Fruit fly (Drosophila melanogaster) whole organism, embryonic: Measurements from ENCODE around the gene CG10750.

Experiments used
- ATbp ChIP-seq: fragments of 200-800 bp; sonication (Bioruptor generic); optimal IDR thresholded peaks from 2 replicates; lab custom pipeline; 2017; ENCODE audit warnings: missing biosample characterization, mild to moderate bottlenecking, missing genetic modification characterization, missing genetic modification reagents
- Awh ChIP-seq: fragments of 200-800 bp; sonication (Bioruptor generic); IDR thresholded peaks from 2 replicates; pipeline ENCODE4, ENCODE4 v1.3.6; 2022; ENCODE audit warnings: missing biosample characterization, missing genetic modification characterization
- Bteb2 ChIP-seq: fragments of 200-800 bp; sonication (Bioruptor generic); optimal IDR thresholded peaks from 2 replicates; lab custom pipeline; 2016; ENCODE audit warnings: missing biosample characterization, missing genetic modification characterization
- CG10543 ChIP-seq: fragments of 200-800 bp; sonication (Bioruptor generic); optimal IDR thresholded peaks from 3 replicates; lab custom pipeline; 2017; ENCODE audit warnings: missing biosample characterization, mild to moderate bottlenecking, missing genetic modification characterization, moderate library complexity
- CG12155 ChIP-seq: fragments of 200-800 bp; sonication (Bioruptor generic); optimal IDR thresholded peaks from 3 replicates; lab custom pipeline; 2016; ENCODE audit warnings: missing biosample characterization, missing genetic modification characterization
- CG12391 ChIP-seq: fragments of 200-800 bp; sonication (Bioruptor generic); optimal IDR thresholded peaks from 3 replicates; lab custom pipeline; 2018; ENCODE audit warnings: missing biosample characterization, mild to moderate bottlenecking, missing genetic modification characterization, moderate library complexity
- CG13894 ChIP-seq: fragments of 200-800 bp; sonication (Bioruptor generic); optimal IDR thresholded peaks from 3 replicates; lab custom pipeline; 2018; ENCODE audit warnings: missing biosample characterization, mild to moderate bottlenecking, missing genetic modification characterization, moderate library complexity
- CG14441 ChIP-seq: fragments of 200-800 bp; sonication (Bioruptor generic); IDR thresholded peaks from 2 replicates; pipeline ENCODE4 v1.3.6; 2022; ENCODE audit warnings: missing biosample characterization, missing genetic modification characterization
- CG15601 ChIP-seq: fragments of 200-800 bp; sonication (Bioruptor generic); optimal IDR thresholded peaks from 3 replicates; lab custom pipeline; 2019; ENCODE audit warnings: missing biosample characterization, mild to moderate bottlenecking, missing genetic modification characterization, moderate library complexity
- CG18476 ChIP-seq: fragments of 200-800 bp; sonication (Bioruptor generic); optimal IDR thresholded peaks from 2 replicates; lab custom pipeline; 2016; ENCODE audit warnings: missing biosample characterization, mild to moderate bottlenecking, missing genetic modification characterization
- CG4617 ChIP-seq: fragments of 200-800 bp; sonication (Bioruptor generic); optimal IDR thresholded peaks from 3 replicates; lab custom pipeline; 2016; ENCODE audit warnings: missing biosample characterization, missing genetic modification characterization, borderline replicate concordance
- CG4730 ChIP-seq: fragments of 200-800 bp; sonication (Bioruptor generic); IDR thresholded peaks from 2 replicates; pipeline ENCODE4 v1.3.6; 2022; ENCODE audit warnings: missing biosample characterization, missing genetic modification characterization
- CG5180 ChIP-seq: fragments of 200-800 bp; sonication (Bioruptor generic); optimal IDR thresholded peaks from 3 replicates; lab custom pipeline; 2017; ENCODE audit warnings: missing biosample characterization, missing genetic modification characterization, mild to moderate bottlenecking, moderate library complexity, missing genetic modification reagents
- CG7786 ChIP-seq: fragments of 200-800 bp; sonication (Bioruptor generic); optimal IDR thresholded peaks from 2 replicates; lab custom pipeline; 2016; ENCODE audit warnings: missing biosample characterization, missing genetic modification characterization
- CG9797 ChIP-seq: fragments of 200-800 bp; sonication (Bioruptor generic); optimal IDR thresholded peaks from 3 replicates; lab custom pipeline; 2018; ENCODE audit warnings: missing biosample characterization, mild to moderate bottlenecking, missing genetic modification characterization
- E2f2 ChIP-seq: fragments of 200-800 bp; sonication (Bioruptor generic); IDR thresholded peaks from 2 replicates; pipeline ENCODE4 v1.3.6; 2022; ENCODE audit warnings: missing biosample characterization, missing genetic modification characterization
- Eip74EF ChIP-seq, 2 experiments: fragments of 200-800 bp in 1 of 2; fragments of >200 bp in 1 of 2; sonication (Bioruptor generic) in 1 of 2; optimal IDR thresholded peaks; 2 replicates each; lab custom pipeline; 2017 to 2019; ENCODE audit warnings: missing biosample characterization in 2 of 2, missing genetic modification characterization in 2 of 2, mild to moderate bottlenecking in 1 of 2, moderate library complexity in 1 of 2
- Fer1 ChIP-seq: fragments of 200-800 bp; sonication (Bioruptor generic); optimal IDR thresholded peaks from 2 replicates; lab custom pipeline; 2017; ENCODE audit warnings: missing biosample characterization, mild to moderate bottlenecking, missing genetic modification characterization
- Hr51 ChIP-seq, 2 experiments: fragments of 200-800 bp; sonication (Bioruptor generic); optimal IDR thresholded peaks; 2 replicates in 1 of 2; 3 replicates in 1 of 2; lab custom pipeline; 2016 to 2018; ENCODE audit warnings: missing biosample characterization in 2 of 2, missing genetic modification characterization in 2 of 2, mild to moderate bottlenecking in 1 of 2, moderate library complexity in 1 of 2
- MBD-R2 ChIP-seq: fragments of 200-800 bp; sonication (Bioruptor generic); IDR thresholded peaks from 2 replicates; pipeline ENCODE4 v1.3.6; 2022; ENCODE audit warnings: missing biosample characterization, missing genetic modification characterization
- Nf-YA ChIP-seq: fragments of 200-800 bp; sonication (Bioruptor generic); IDR thresholded peaks from 2 replicates; pipeline ENCODE4 v1.3.6; 2022; ENCODE audit warnings: missing biosample characterization, missing genetic modification characterization
- Nf-YB ChIP-seq: fragments of 200-800 bp; sonication (Bioruptor generic); optimal IDR thresholded peaks from 3 replicates; lab custom pipeline; 2019; ENCODE audit warnings: missing biosample characterization, mild to moderate bottlenecking, missing genetic modification characterization, moderate library complexity
- Opbp ChIP-seq: fragments of 200-800 bp; sonication (Bioruptor generic); IDR thresholded peaks from 3 replicates; pipeline ENCODE4 v1.3.6; 2022; ENCODE audit warnings: missing biosample characterization, missing genetic modification characterization; ENCODE audit not compliant: partially characterized antibody
- Side ChIP-seq: fragments of 200-800 bp; sonication (Bioruptor generic); optimal IDR thresholded peaks from 2 replicates; lab custom pipeline; 2016; ENCODE audit warnings: missing biosample characterization, missing genetic modification characterization
- Sin3A ChIP-seq: fragments of >200 bp; optimal IDR thresholded peaks from 2 replicates; lab custom pipeline; 2018
- Six4 ChIP-seq: fragments of 200-800 bp; sonication (Bioruptor generic); optimal IDR thresholded peaks from 2 replicates; lab custom pipeline; 2016; ENCODE audit warnings: missing biosample characterization, missing genetic modification characterization
- al ChIP-seq: fragments of 200-800 bp; sonication (Bioruptor generic); IDR thresholded peaks from 2 replicates; pipeline ENCODE4 v1.3.6; 2022; ENCODE audit warnings: missing biosample characterization, missing genetic modification characterization
- amos ChIP-seq: fragments of 200-800 bp; sonication (Bioruptor generic); IDR thresholded peaks from 2 replicates; pipeline ENCODE4 v1.3.6; 2022; ENCODE audit warnings: missing biosample characterization, missing genetic modification characterization; ENCODE audit not compliant: partially characterized antibody
- bigmax ChIP-seq: fragments of 200-800 bp; sonication (Bioruptor generic); optimal IDR thresholded peaks from 2 replicates; lab custom pipeline; 2018; ENCODE audit warnings: missing biosample characterization, mild to moderate bottlenecking, missing genetic modification characterization
- crp ChIP-seq, 2 experiments: fragments of 200-800 bp; sonication (Bioruptor generic); optimal IDR thresholded peaks; 2 replicates in 1 of 2; 3 replicates in 1 of 2; lab custom pipeline; 2017; ENCODE audit warnings: missing biosample characterization in 2 of 2, missing genetic modification characterization in 2 of 2, mild to moderate bottlenecking in 1 of 2, moderate library complexity in 1 of 2
- cwo ChIP-seq: fragments of 200-800 bp; sonication (Bioruptor generic); optimal IDR thresholded peaks from 3 replicates; lab custom pipeline; 2017; ENCODE audit warnings: missing biosample characterization, missing genetic modification characterization, mild to moderate bottlenecking, moderate library complexity, missing genetic modification reagents
- dan ChIP-seq: fragments of 200-800 bp; sonication (Bioruptor generic); IDR thresholded peaks from 2 replicates; pipeline ENCODE4 v1.3.6; 2022; ENCODE audit warnings: missing biosample characterization, missing genetic modification characterization
- dati ChIP-seq: fragments of 200-800 bp; sonication (Bioruptor generic); IDR thresholded peaks from 2 replicates; pipeline ENCODE4 v1.3.6; 2022; ENCODE audit warnings: missing biosample characterization, missing genetic modification characterization
- dimm ChIP-seq: fragments of 200-800 bp; sonication (Bioruptor generic); IDR thresholded peaks from 2 replicates; pipeline ENCODE4 v1.3.6; 2022; ENCODE audit warnings: missing biosample characterization, missing genetic modification characterization
- disco-r ChIP-seq: fragments of 200-800 bp; sonication (Bioruptor generic); optimal IDR thresholded peaks from 2 replicates; lab custom pipeline; 2016; ENCODE audit warnings: missing biosample characterization, missing genetic modification characterization
- hb ChIP-seq: fragments of 200-800 bp; sonication (Bioruptor generic); IDR thresholded peaks from 3 replicates; pipeline ENCODE4 v1.3.6; 2022; ENCODE audit warnings: missing biosample characterization, missing genetic modification characterization; ENCODE audit not compliant: partially characterized antibody
- hkb ChIP-seq, 2 experiments: fragments of 200-800 bp in 1 of 2; fragments of >200 bp in 1 of 2; sonication (Bioruptor generic) in 1 of 2; IDR thresholded peaks in 1 of 2; optimal IDR thresholded peaks in 1 of 2; 2 replicates each; pipeline versions ENCODE4 v1.3.6 to Lab custom; 2017 to 2022; ENCODE audit warnings: missing biosample characterization in 1 of 2, missing genetic modification characterization in 1 of 2
- kah ChIP-seq: fragments of 200-800 bp; sonication (Bioruptor generic); optimal IDR thresholded peaks from 2 replicates; lab custom pipeline; 2018; ENCODE audit warnings: missing biosample characterization, mild to moderate bottlenecking, missing genetic modification characterization
- lilli ChIP-seq: fragments of 200-800 bp; sonication (Bioruptor generic); optimal IDR thresholded peaks from 3 replicates; lab custom pipeline; 2016; ENCODE audit warnings: missing biosample characterization, missing genetic modification characterization
- lola ChIP-seq, 3 experiments: fragments of >200 bp in 2 of 3; fragments of 200-800 bp in 1 of 3; sonication (Bioruptor generic) in 1 of 3; optimal IDR thresholded peaks; 2 replicates each; lab custom pipeline; 2017 to 2019; ENCODE audit warnings: missing biosample characterization in 3 of 3, missing genetic modification characterization in 3 of 3, mild to moderate bottlenecking in 1 of 3, moderate library complexity in 1 of 3
- nerfin-1 ChIP-seq: fragments of 200-800 bp; sonication (Bioruptor generic); optimal IDR thresholded peaks from 3 replicates; lab custom pipeline; 2019; ENCODE audit warnings: missing biosample characterization, mild to moderate bottlenecking, missing genetic modification characterization, moderate library complexity
- nmo ChIP-seq: fragments of 200-800 bp; sonication (Bioruptor generic); optimal IDR thresholded peaks from 2 replicates; lab custom pipeline; 2018; ENCODE audit warnings: missing biosample characterization, mild to moderate bottlenecking, missing genetic modification characterization, moderate library complexity
- sc ChIP-seq, 3 experiments: fragments of >200 bp in 2 of 3; fragments of 200-800 bp in 1 of 3; sonication (Bioruptor generic) in 1 of 3; optimal IDR thresholded peaks; 2 replicates in 2 of 3; 3 replicates in 1 of 3; lab custom pipeline; 2017; ENCODE audit warnings: mild to moderate bottlenecking in 1 of 3, missing biosample characterization in 1 of 3, missing genetic modification characterization in 1 of 3, missing genetic modification reagents in 1 of 3
- sens ChIP-seq: fragments of 200-800 bp; sonication (Bioruptor generic); peaks from one replicate; lab custom pipeline; 2016; ENCODE audit warnings: missing biosample characterization, missing genetic modification characterization
- sna ChIP-seq: fragments of 200-800 bp; sonication (Bioruptor generic); IDR thresholded peaks from 2 replicates; pipeline ENCODE4 v1.3.6; 2022; ENCODE audit warnings: missing biosample characterization, missing genetic modification characterization; ENCODE audit not compliant: partially characterized antibody
- sob ChIP-seq: fragments of 200-800 bp; sonication (Bioruptor generic); IDR thresholded peaks from 2 replicates; pipeline ENCODE4 v1.3.6; 2022; ENCODE audit warnings: missing biosample characterization, missing genetic modification characterization
- sqz ChIP-seq: fragments of 200-800 bp; sonication (Bioruptor generic); optimal IDR thresholded peaks from 3 replicates; lab custom pipeline; 2018; ENCODE audit warnings: missing biosample characterization, mild to moderate bottlenecking, missing genetic modification characterization
- stc ChIP-seq: fragments of 200-800 bp; sonication (Bioruptor generic); IDR thresholded peaks from 2 replicates; pipeline ENCODE4 v1.3.6; 2022; ENCODE audit warnings: missing biosample characterization, missing genetic modification characterization
- wor ChIP-seq: fragments of 200-800 bp; sonication (Bioruptor generic); IDR thresholded peaks from 2 replicates; pipeline ENCODE4 v1.3.6; 2022; ENCODE audit warnings: missing biosample characterization, missing genetic modification characterization

The CG10750 gene

dm6 chr2L:19335052-19335451, 35.0 kb downstream of the CG10750 start (continued):
- peak; percentile 12 for TF ChIP-seq sqz (GFP tag; lab: Kevin White, UChicago)
- no peak for TF ChIP-seq dati (GFP tag; lab: Robert Waterston, UW)
- no peak for TF ChIP-seq Eip74EF (GFP tag; optimal IDR thresholded peaks at IDR 0.05; lab: Kevin White, UChicago)
- peak; percentile 21 for TF ChIP-seq CG10543 (GFP tag; lab: Kevin White, UChicago)
- TF ChIP-seq E2f2 (GFP tag; lab: Robert Waterston, UW): peak; percentile 38; the same call in 1 of the 2 replicates
- peak; percentile 14 for TF ChIP-seq CG18476 (GFP tag; lab: Kevin White, UChicago)
- no peak for TF ChIP-seq Sin3A (lab: Kevin White, UChicago)
- TF ChIP-seq Fer1 (GFP tag; lab: Kevin White, UChicago): peak; percentile 66
- TF ChIP-seq Nf-YB (GFP tag; lab: Kevin White, UChicago): peak; percentile 18
- peak in 1 of 3 experiments; percentile 72 for TF ChIP-seq lola (GFP tag; optimal IDR thresholded peaks at IDR 0.05; lab: Kevin White, UChicago)
- TF ChIP-seq nerfin-1 (tag; lab: Kevin White, UChicago): peak; percentile 33
- TF ChIP-seq cwo (GFP tag; lab: Kevin White, UChicago): peak; percentile 44
- TF ChIP-seq lilli (GFP tag; lab: Kevin White, UChicago): peak; percentile 52
- peak; percentile 54 for TF ChIP-seq Six4 (GFP tag; lab: Kevin White, UChicago)
- peak; percentile 29 for TF ChIP-seq Bteb2 (GFP tag; lab: Kevin White, UChicago)
- TF ChIP-seq dan (GFP tag; lab: Robert Waterston, UW): no peak
- no peak for TF ChIP-seq CG7786
- no peak for TF ChIP-seq hkb (optimal IDR thresholded peaks at IDR 0.05; lab: Kevin White, UChicago)
- TF ChIP-seq hkb (GFP tag; IDR thresholded peaks at IDR 0.05; lab: Robert Waterston, UW): peak; percentile 63
- peak; percentile 13 for TF ChIP-seq CG5180 (GFP tag; lab: Kevin White, UChicago)
- peak; percentile 21 to 58 for TF ChIP-seq Hr51 (GFP tag; optimal IDR thresholded peaks at IDR 0.05; lab: Kevin White, UChicago)
- TF ChIP-seq CG12155 (GFP tag; lab: Kevin White, UChicago): peak; percentile 42
- no peak for TF ChIP-seq dimm (GFP tag; lab: Robert Waterston, UW)
- TF ChIP-seq CG13894 (tag; lab: Kevin White, UChicago): no peak
- no peak for TF ChIP-seq hb (GFP tag; lab: Robert Waterston, UW)
- peak; percentile 32; the same call in 1 of the 2 replicates for TF ChIP-seq stc (GFP tag; lab: Robert Waterston, UW)
- TF ChIP-seq Opbp (GFP tag; lab: Robert Waterston, UW): no peak
- no peak for TF ChIP-seq CG9797 (GFP tag; lab: Kevin White, UChicago)
- TF ChIP-seq wor (GFP tag; lab: Robert Waterston, UW): no peak
- TF ChIP-seq CG15601: peak; percentile 30
- TF ChIP-seq nmo (GFP tag; lab: Kevin White, UChicago): peak; percentile 45
- TF ChIP-seq bigmax (GFP tag; lab: Kevin White, UChicago): no peak
- no peak for TF ChIP-seq sna (GFP tag; lab: Robert Waterston, UW)
- TF ChIP-seq ATbp: peak; percentile 53
- TF ChIP-seq Awh (GFP tag; lab: Robert Waterston, UW): no peak; the same call in 1 of the 2 replicates
- TF ChIP-seq sob (GFP tag; lab: Robert Waterston, UW): peak; percentile 56; the same call in 1 of the 2 replicates
- peak; percentile 65 for TF ChIP-seq CG12391
- TF ChIP-seq sc (optimal IDR thresholded peaks at IDR 0.05; lab: Kevin White, UChicago): no peak
- peak; percentile 45 for TF ChIP-seq sc (GFP tag; optimal IDR thresholded peaks at IDR 0.05; lab: Kevin White, UChicago)
- TF ChIP-seq sens (GFP tag; lab: Kevin White, UChicago): peak; percentile 88
- TF ChIP-seq al (GFP tag; lab: Robert Waterston, UW): no peak
- peak; percentile 47 for TF ChIP-seq CG14441 (GFP tag; lab: Robert Waterston, UW)
- no peak for TF ChIP-seq CG4730
- no peak for TF ChIP-seq kah (GFP tag; lab: Kevin White, UChicago)
- TF ChIP-seq crp (GFP tag; optimal IDR thresholded peaks at IDR 0.05; lab: Kevin White, UChicago): no peak
- no peak for TF ChIP-seq amos
- no peak for TF ChIP-seq CG4617 (GFP tag; lab: Kevin White, UChicago)
- TF ChIP-seq disco-r: no peak
- TF ChIP-seq Nf-YA (GFP tag; lab: Robert Waterston, UW): no peak
- TF ChIP-seq Side (GFP tag; lab: Kevin White, UChicago): no peak
- no peak for TF ChIP-seq MBD-R2 (GFP tag; lab: Robert Waterston, UW)
